Worm (Caenorhabditis elegans) whole organism, early embryonic: ENCODE results near the gene Y38E10A.3.
"Not testable (repeated sequence)": the region's sequence is repeated elsewhere in the genome, so short reads cannot be mapped to it uniquely, and the experiment has no call there.

Experiments
- B0310.2 ChIP-seq: sonication (generic microtip); optimal IDR thresholded peaks from 2 replicates; lab custom pipeline; 2016; ENCODE audit warnings: mild to moderate bottlenecking, missing genetic modification characterization, missing compliant biosample characterization
- F13C5.2 ChIP-seq: sonication (generic microtip); optimal IDR thresholded peaks from 2 replicates; lab custom pipeline; 2017; ENCODE audit warnings: mild to moderate bottlenecking, missing genetic modification characterization, inconsistent platforms, missing compliant biosample characterization
- aly-1 ChIP-seq: sonication (generic microtip); optimal IDR thresholded peaks from 2 replicates; lab custom pipeline; 2016; ENCODE audit warnings: missing genetic modification characterization, missing compliant biosample characterization
- ama-1 ChIP-seq: fragments of 150-350 bp; optimal IDR thresholded peaks from 2 replicates; lab custom pipeline; 2014
- ceh-13 ChIP-seq: fragments of 200-800 bp; sonication (Bioruptor generic); optimal IDR thresholded peaks from 2 replicates; lab custom pipeline; 2018; ENCODE audit warnings: mild to moderate bottlenecking, missing genetic modification characterization, missing compliant biosample characterization
- ceh-36 ChIP-seq: sonication (generic microtip); optimal IDR thresholded peaks from 2 replicates; lab custom pipeline; 2016; ENCODE audit warnings: missing genetic modification characterization, inconsistent platforms, missing compliant biosample characterization
- ets-7 ChIP-seq: sonication (generic microtip); optimal IDR thresholded peaks from 2 replicates; lab custom pipeline; 2016; ENCODE audit warnings: missing genotype, missing genetic modification characterization, missing compliant biosample characterization
- flt-1 ChIP-seq: fragments of 200-800 bp; sonication (Bioruptor generic); IDR thresholded peaks from 2 replicates; pipeline ENCODE4 v1.3.6; 2022; ENCODE audit warnings: missing genetic modification characterization, missing compliant biosample characterization
- hmbx-1 ChIP-seq: sonication (generic microtip); optimal IDR thresholded peaks from 2 replicates; lab custom pipeline; 2016; ENCODE audit warnings: mild to moderate bottlenecking, missing genetic modification characterization, missing compliant biosample characterization
- hmg-4 ChIP-seq: fragments of 200-800 bp; sonication (Bioruptor generic); optimal IDR thresholded peaks from 2 replicates; lab custom pipeline; 2018; ENCODE audit warnings: mild to moderate bottlenecking, missing genetic modification characterization, missing compliant biosample characterization
- hnd-1 ChIP-seq: sonication (generic microtip); optimal IDR thresholded peaks from 2 replicates; lab custom pipeline; 2016; ENCODE audit warnings: missing genetic modification characterization, missing compliant biosample characterization
- pes-1 ChIP-seq: fragments of 200-800 bp; sonication (Bioruptor generic); IDR thresholded peaks from 2 replicates; pipeline ENCODE4 v1.3.6; 2022; ENCODE audit warnings: missing genetic modification reagents, missing genetic modification characterization, missing compliant biosample characterization
- scrt-1 ChIP-seq: fragments of 200-800 bp; sonication (Bioruptor generic); IDR thresholded peaks from 2 replicates; pipeline ENCODE4 v1.3.6; 2022; ENCODE audit warnings: missing genetic modification characterization, missing compliant biosample characterization
- sea-1 ChIP-seq: fragments of 200-800 bp; sonication (Bioruptor generic); conservative IDR thresholded peaks from 2 replicates; pipeline ENCODE4 v1.3.6; 2022; ENCODE audit warnings: missing genetic modification characterization, missing compliant biosample characterization
- tbx-11 ChIP-seq: fragments of 200-800 bp; sonication (Bioruptor generic); IDR thresholded peaks from 2 replicates; pipeline ENCODE4 v1.3.6; 2022; ENCODE audit warnings: missing genetic modification characterization, missing compliant biosample characterization
- tbx-37 ChIP-seq: fragments of 200-800 bp; sonication (Bioruptor generic); conservative IDR thresholded peaks from 2 replicates; pipeline ENCODE4 v1.3.6; 2022; ENCODE audit warnings: missing genetic modification reagents, missing genetic modification characterization, missing compliant biosample characterization
- tra-4 ChIP-seq: sonication (generic microtip); optimal IDR thresholded peaks from 2 replicates; lab custom pipeline; 2017; ENCODE audit warnings: missing genetic modification characterization, missing compliant biosample characterization

The Y38E10A.3 gene

DNA sequence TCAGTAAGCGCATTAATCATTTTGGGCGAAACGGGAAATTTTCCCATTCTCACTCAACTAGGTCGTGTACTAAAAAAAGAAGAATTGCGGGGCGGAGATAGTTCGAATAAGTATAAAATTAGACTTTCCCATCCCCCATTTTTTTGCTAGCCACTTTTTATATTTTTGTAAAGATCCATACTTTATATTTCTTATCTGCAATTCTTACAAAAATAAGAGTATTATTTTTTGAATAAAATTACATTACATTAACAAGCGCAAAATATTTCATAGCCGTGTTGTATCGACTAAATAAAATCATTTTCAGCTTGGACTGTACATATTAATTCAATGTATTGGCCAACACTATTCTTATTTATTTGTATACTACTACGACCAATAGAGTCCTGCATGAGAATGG is 19.0 kb downstream of the Y38E10A.3 start, which contains the start of gene F49C5.11:
F49C5.11 (plus strand) TSS at position 301 of the 400 bp plus-strand sequence.
- TF ChIP-seq tbx-11 (GFP tag; lab: Robert Waterston, UW) (no peak), sea-1 (GFP tag; lab: Robert Waterston, UW) (no peak), tbx-37 (no peak), hmg-4 (no peak), tra-4 (no peak), flt-1 (GFP tag; lab: Robert Waterston, UW) (no peak), ceh-13 (GFP tag; lab: Kevin White, UChicago) (no peak), hnd-1 (no peak), pes-1 (no peak), B0310.2 (tag; lab: Kevin White, UChicago) (no peak), F13C5.2 (no peak), ama-1 (lab: Kevin White, UChicago) (no peak)

ce11 chrII:12550940-12551339 is 23.6 kb downstream of the Y38E10A.3 start:
- TF ChIP-seq tra-4 (no peak), F13C5.2 (no peak), hmg-4 (no peak), ets-7 (no peak), flt-1 (GFP tag; lab: Robert Waterston, UW) (no peak), scrt-1 (no peak)

- TF ChIP-seq tbx-11 (GFP tag; lab: Robert Waterston, UW) (no peak), ets-7 (no peak)
These were observed 25.0 kb downstream of the Y38E10A.3 start for ce11 chrII:12549613-12550012.

DNA sequence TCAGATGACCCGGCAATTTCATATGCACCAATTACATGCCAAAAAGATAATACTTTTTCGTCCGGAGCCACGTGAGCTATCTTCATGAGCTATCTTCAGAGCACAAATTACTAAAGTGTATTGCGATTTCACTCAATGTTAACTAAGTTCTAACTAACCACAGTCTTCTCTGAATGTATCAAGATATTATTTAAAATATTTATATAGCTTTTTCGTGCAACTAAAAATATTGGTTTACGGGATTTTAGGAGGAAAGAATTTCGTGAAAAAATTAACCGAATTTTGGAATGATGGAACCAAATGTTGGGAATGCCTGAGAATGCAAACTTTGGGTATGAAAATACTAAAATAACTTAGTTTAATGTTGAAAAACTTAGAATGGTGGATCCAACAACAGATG is 27.0 kb downstream of the Y38E10A.3 start, which contains the start of gene F49C5.16:
F49C5.16 (plus strand) TSS at position 301 of the 400 bp plus-strand sequence.
- TF ChIP-seq tbx-37 (no peak), pes-1 (no peak)

- TF ChIP-seq hnd-1 (no peak), sea-1 (GFP tag; lab: Robert Waterston, UW) (no peak), aly-1 (tag; lab: Kevin White, UChicago) (no peak), tra-4 (no peak), F13C5.2 (no peak), tbx-11 (GFP tag; lab: Robert Waterston, UW) (no peak), ets-7 (no peak), ceh-36 (tag; lab: Kevin White, UChicago) (no peak)
These were observed 28.2 kb downstream of the Y38E10A.3 start, which contains the start of the genes F49C5.5 and F49C5.10 for ce11 chrII:12546413-12546812. F49C5.5 (minus strand) TSS chrII:12546513. F49C5.10 (plus strand) TSS chrII:12546756.

DNA sequence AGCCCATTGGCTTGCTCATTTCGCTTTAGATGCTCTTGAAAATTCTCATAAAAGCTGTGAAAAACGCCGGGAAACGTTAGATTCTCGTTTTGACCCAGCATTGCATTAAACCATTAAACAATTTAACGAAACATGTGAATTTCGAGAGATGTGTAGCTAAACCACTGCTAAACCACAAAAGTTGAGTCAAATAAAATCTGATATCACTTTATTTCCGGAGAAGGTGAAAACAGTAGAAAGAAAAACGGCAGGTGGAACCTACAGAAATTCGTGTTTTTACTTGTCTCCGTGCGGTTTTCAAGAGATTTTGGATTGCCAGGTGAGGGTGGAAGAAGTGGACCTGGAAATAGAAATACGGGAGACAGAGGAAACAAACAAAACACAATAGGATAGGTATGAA is 30.0 kb downstream of the Y38E10A.3 start, which contains the start of gene F49C5.9:
F49C5.9 (minus strand) TSS at position 101 of the 400 bp plus-strand sequence.
- TF ChIP-seq F13C5.2 (no peak), pes-1 (no peak)

- TF ChIP-seq ceh-36 (tag; lab: Kevin White, UChicago) = no peak
- no peak for TF ChIP-seq tra-4
- no peak for TF ChIP-seq flt-1 (GFP tag; lab: Robert Waterston, UW)
- TF ChIP-seq ets-7 = no peak
- TF ChIP-seq pes-1 = no peak
- TF ChIP-seq hnd-1 = no peak
- TF ChIP-seq B0310.2 (tag; lab: Kevin White, UChicago) = no peak
- TF ChIP-seq scrt-1 = no peak
- no peak for TF ChIP-seq sea-1 (GFP tag; lab: Robert Waterston, UW)
- no peak for TF ChIP-seq ama-1 (lab: Kevin White, UChicago)
- no peak for TF ChIP-seq F13C5.2
- TF ChIP-seq ceh-13 (GFP tag; lab: Kevin White, UChicago) = no peak
- TF ChIP-seq hmbx-1 (tag; lab: Kevin White, UChicago) = no peak
- TF ChIP-seq hmg-4 = no peak
- TF ChIP-seq tbx-11 (GFP tag; lab: Robert Waterston, UW) = no peak
- TF ChIP-seq aly-1 (tag; lab: Kevin White, UChicago) = no peak
These were observed 32.0 kb downstream of the Y38E10A.3 start for ce11 chrII:12542594-12542997.

DNA sequence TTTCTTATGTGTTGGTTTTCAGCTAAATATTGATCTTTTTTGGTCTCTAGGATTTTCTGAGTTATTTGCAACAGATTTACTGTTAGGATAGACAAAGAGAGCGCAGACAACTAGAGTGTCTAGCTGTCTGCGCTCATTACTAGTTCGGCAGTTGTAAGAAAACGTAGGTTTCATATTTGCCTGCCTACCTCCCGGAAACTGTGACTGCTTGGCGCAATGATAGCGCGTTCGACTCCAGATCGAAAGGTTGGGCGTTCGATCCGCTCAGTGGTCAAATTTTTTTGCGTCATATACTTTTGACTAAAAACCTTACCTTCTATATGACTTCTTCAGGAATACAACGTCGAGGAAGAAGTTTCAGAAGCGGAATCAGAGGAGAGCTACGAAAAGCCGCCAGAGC is 35.2 kb downstream of the Y38E10A.3 start:
- no peak for TF ChIP-seq hmbx-1 (tag; lab: Kevin White, UChicago)
- no peak for TF ChIP-seq pes-1
- TF ChIP-seq ama-1 (lab: Kevin White, UChicago) = no peak
- no peak for TF ChIP-seq ceh-36 (tag; lab: Kevin White, UChicago)
- no peak for TF ChIP-seq scrt-1
- TF ChIP-seq tbx-37 = no peak
- no peak for TF ChIP-seq tbx-11 (GFP tag; lab: Robert Waterston, UW)
- no peak for TF ChIP-seq hnd-1
- TF ChIP-seq B0310.2 (tag; lab: Kevin White, UChicago) = no peak
- no peak for TF ChIP-seq sea-1 (GFP tag; lab: Robert Waterston, UW)
- no peak for TF ChIP-seq ets-7
- TF ChIP-seq flt-1 (GFP tag; lab: Robert Waterston, UW) = no peak
- TF ChIP-seq tra-4 = no peak
- no peak for TF ChIP-seq ceh-13 (GFP tag; lab: Kevin White, UChicago)
- TF ChIP-seq hmg-4 = no peak
- TF ChIP-seq aly-1 (tag; lab: Kevin White, UChicago) = no peak
- no peak for TF ChIP-seq F13C5.2

ce11 chrII:12536203-12536602 is 38.4 kb downstream of the Y38E10A.3 start, which contains the start of gene F49C5.3:
F49C5.3 (plus strand) TSS chrII:12536503.
- not testable (repeated sequence) for TF ChIP-seq pes-1; F13C5.2; sea-1 (GFP tag; lab: Robert Waterston, UW)
